Fruit fly (Drosophila melanogaster) whole organism, embryonic: ENCODE measurements around the gene CG15922.
A peak's percentile ranks its signal among the peaks of the same experiment; 100 is the strongest.

Experiments used
- B-H1 ChIP-seq: fragments of 200-800 bp; sonication (Bioruptor generic); IDR thresholded peaks from 3 replicates; pipeline ENCODE4 v1.3.6; 2022; ENCODE audit warnings: missing biosample characterization, missing genetic modification characterization
- B-H2 ChIP-seq: fragments of 200-800 bp; sonication (Bioruptor generic); optimal IDR thresholded peaks from 2 replicates; lab custom pipeline; 2018; ENCODE audit warnings: missing biosample characterization, mild to moderate bottlenecking, missing genetic modification characterization
- CG10366 ChIP-seq: fragments of 200-800 bp; sonication (Bioruptor generic); IDR thresholded peaks from 2 replicates; pipeline ENCODE4 v1.3.6; 2022; ENCODE audit warnings: missing biosample characterization, missing genetic modification characterization
- CG10565 ChIP-seq: fragments of 200-800 bp; sonication (Bioruptor generic); optimal IDR thresholded peaks from 3 replicates; lab custom pipeline; 2016; ENCODE audit warnings: missing biosample characterization, mild to moderate bottlenecking, missing genetic modification characterization
- CG10979 ChIP-seq: fragments of 200-800 bp; sonication (Bioruptor generic); optimal IDR thresholded peaks from 2 replicates; lab custom pipeline; 2018; ENCODE audit warnings: missing biosample characterization, mild to moderate bottlenecking, missing genetic modification characterization, moderate library complexity
- CG11456 ChIP-seq: fragments of 200-800 bp; sonication (Bioruptor generic); IDR thresholded peaks from 3 replicates; pipeline ENCODE4 v1.3.6; 2022; ENCODE audit warnings: missing biosample characterization, missing genetic modification characterization
- CG12071 ChIP-seq: fragments of 200-800 bp; sonication (Bioruptor generic); optimal IDR thresholded peaks from 3 replicates; lab custom pipeline; 2018; ENCODE audit warnings: missing biosample characterization, mild to moderate bottlenecking, missing genetic modification characterization
- CG14050 ChIP-seq: fragments of 200-800 bp; sonication (Bioruptor generic); IDR thresholded peaks from 3 replicates; pipeline ENCODE4 v1.3.6; 2022; ENCODE audit warnings: missing biosample characterization, missing genetic modification characterization
- CG14441 ChIP-seq: fragments of 200-800 bp; sonication (Bioruptor generic); IDR thresholded peaks from 2 replicates; pipeline ENCODE4 v1.3.6; 2022; ENCODE audit warnings: missing biosample characterization, missing genetic modification characterization
- CG14860 ChIP-seq: fragments of 200-800 bp; sonication (Bioruptor generic); IDR thresholded peaks from 3 replicates; pipeline ENCODE4 v1.3.6; 2022; ENCODE audit warnings: missing biosample characterization, missing genetic modification characterization; ENCODE audit not compliant: partially characterized antibody
- CG16863 ChIP-seq: fragments of 200-800 bp; sonication (Bioruptor generic); optimal IDR thresholded peaks from 3 replicates; lab custom pipeline; 2016; ENCODE audit warnings: missing biosample characterization, missing genetic modification characterization
- CG18476 ChIP-seq: fragments of 200-800 bp; sonication (Bioruptor generic); optimal IDR thresholded peaks from 2 replicates; lab custom pipeline; 2016; ENCODE audit warnings: missing biosample characterization, mild to moderate bottlenecking, missing genetic modification characterization
- CG2120 ChIP-seq: fragments of 200-800 bp; sonication (Bioruptor generic); optimal IDR thresholded peaks from 3 replicates; lab custom pipeline; 2016; ENCODE audit warnings: missing biosample characterization, missing genetic modification characterization
- CG2712 ChIP-seq: fragments of 200-800 bp; optimal IDR thresholded peaks from 3 replicates; lab custom pipeline; 2019; ENCODE audit warnings: missing biosample characterization, mild to moderate bottlenecking, missing genetic modification characterization, moderate library complexity
- CG3726 ChIP-seq: fragments of 200-800 bp; sonication (Bioruptor generic); IDR thresholded peaks from 3 replicates; pipeline ENCODE4, ENCODE4 v1.3.6; 2022; ENCODE audit warnings: missing biosample characterization, missing genetic modification characterization
- CG43689 ChIP-seq: fragments of 200-800 bp; sonication (Bioruptor generic); IDR thresholded peaks from 2 replicates; pipeline ENCODE4 v1.3.6; 2022; ENCODE audit warnings: missing biosample characterization, missing genetic modification characterization
- CG7556 ChIP-seq: fragments of 200-800 bp; sonication (Bioruptor generic); optimal IDR thresholded peaks from 2 replicates; lab custom pipeline; 2017; ENCODE audit warnings: missing biosample characterization, mild to moderate bottlenecking, missing genetic modification characterization
- CG7745 ChIP-seq: fragments of 200-800 bp; sonication (Bioruptor generic); optimal IDR thresholded peaks from 2 replicates; lab custom pipeline; 2018; ENCODE audit warnings: missing biosample characterization, mild to moderate bottlenecking, missing genetic modification characterization, moderate library complexity
- CG9437 ChIP-seq: fragments of 200-800 bp; sonication (Bioruptor generic); optimal IDR thresholded peaks from 2 replicates; lab custom pipeline; 2018; ENCODE audit warnings: missing biosample characterization, mild to moderate bottlenecking, missing genetic modification characterization
- CG9609 ChIP-seq: fragments of 200-800 bp; sonication (Bioruptor generic); optimal IDR thresholded peaks from 3 replicates; lab custom pipeline; 2016; ENCODE audit warnings: missing biosample characterization, missing genetic modification characterization
- CG9797 ChIP-seq: fragments of 200-800 bp; sonication (Bioruptor generic); optimal IDR thresholded peaks from 3 replicates; lab custom pipeline; 2018; ENCODE audit warnings: missing biosample characterization, mild to moderate bottlenecking, missing genetic modification characterization
- CG9932 ChIP-seq: fragments of 200-800 bp; sonication (Bioruptor generic); IDR thresholded peaks from 2 replicates; pipeline ENCODE4 v1.3.6; 2022; ENCODE audit warnings: missing biosample characterization, missing genetic modification characterization
- Camta ChIP-seq: fragments of 200-800 bp; sonication (Bioruptor generic); optimal IDR thresholded peaks from 2 replicates; lab custom pipeline; 2016; ENCODE audit warnings: missing biosample characterization, missing genetic modification characterization
- Drgx ChIP-seq: fragments of 200-800 bp; sonication (Bioruptor generic); IDR thresholded peaks from 2 replicates; pipeline ENCODE4 v1.3.6; 2022; ENCODE audit warnings: missing biosample characterization, missing genetic modification characterization
- HHEX ChIP-seq: fragments of 200-800 bp; sonication (Bioruptor generic); optimal IDR thresholded peaks from 3 replicates; lab custom pipeline; 2017; ENCODE audit warnings: missing biosample characterization, mild to moderate bottlenecking, missing genetic modification characterization, missing genetic modification reagents
- HLHmδ ChIP-seq: fragments of 200-800 bp; sonication (Bioruptor generic); optimal IDR thresholded peaks from 2 replicates; lab custom pipeline; 2018; ENCODE audit warnings: missing biosample characterization, mild to moderate bottlenecking, missing genetic modification characterization, moderate library complexity
- Hr39 ChIP-seq: fragments of >200 bp; optimal IDR thresholded peaks from 2 replicates; lab custom pipeline; 2017
- Jarid2 ChIP-seq: fragments of 200-800 bp; sonication (Bioruptor generic); optimal IDR thresholded peaks from 3 replicates; lab custom pipeline; 2017; ENCODE audit warnings: mild to moderate bottlenecking, missing biosample characterization, missing genetic modification reagents, missing genetic modification characterization
- Nf-YB ChIP-seq: fragments of 200-800 bp; sonication (Bioruptor generic); optimal IDR thresholded peaks from 3 replicates; lab custom pipeline; 2019; ENCODE audit warnings: missing biosample characterization, mild to moderate bottlenecking, missing genetic modification characterization, moderate library complexity
- Oli ChIP-seq: fragments of 200-800 bp; sonication (Bioruptor generic); optimal IDR thresholded peaks from 2 replicates; lab custom pipeline; 2018; ENCODE audit warnings: missing biosample characterization, mild to moderate bottlenecking, missing genetic modification characterization, moderate library complexity
- Tbp ChIP-seq: fragments of >200 bp; optimal IDR thresholded peaks from 2 replicates; lab custom pipeline; 2018; ENCODE audit warnings: missing biosample characterization, missing genetic modification characterization
- al ChIP-seq: fragments of 200-800 bp; sonication (Bioruptor generic); IDR thresholded peaks from 2 replicates; pipeline ENCODE4 v1.3.6; 2022; ENCODE audit warnings: missing biosample characterization, missing genetic modification characterization
- ase ChIP-seq: fragments of 200-800 bp; sonication (Bioruptor generic); IDR thresholded peaks from 3 replicates; pipeline ENCODE4 v1.3.6; 2022; ENCODE audit warnings: missing biosample characterization, missing genetic modification characterization
- dan ChIP-seq: fragments of 200-800 bp; sonication (Bioruptor generic); IDR thresholded peaks from 2 replicates; pipeline ENCODE4 v1.3.6; 2022; ENCODE audit warnings: missing biosample characterization, missing genetic modification characterization
- dpn ChIP-seq, 2 experiments: fragments of 200-800 bp; sonication (Bioruptor generic); optimal IDR thresholded peaks; 3 replicates each; lab custom pipeline; 2016; ENCODE audit warnings: missing biosample characterization in 2 of 2, missing genetic modification characterization in 2 of 2
- fd102C ChIP-seq: fragments of 200-800 bp; sonication (Bioruptor generic); optimal IDR thresholded peaks from 2 replicates; lab custom pipeline; 2018; ENCODE audit warnings: missing biosample characterization, mild to moderate bottlenecking, missing genetic modification characterization, moderate library complexity
- fu2 ChIP-seq: fragments of 200-800 bp; sonication (Bioruptor generic); optimal IDR thresholded peaks from 2 replicates; lab custom pipeline; 2016; ENCODE audit warnings: missing biosample characterization, missing genetic modification characterization
- grau ChIP-seq: fragments of 200-800 bp; optimal IDR thresholded peaks from 3 replicates; lab custom pipeline; 2019; ENCODE audit warnings: missing biosample characterization, mild to moderate bottlenecking, missing genetic modification characterization, moderate library complexity
- grn ChIP-seq: fragments of 200-800 bp; sonication (Bioruptor generic); optimal IDR thresholded peaks from 3 replicates; lab custom pipeline; 2017; ENCODE audit warnings: missing biosample characterization, missing genetic modification characterization
- her ChIP-seq: fragments of 200-800 bp; sonication (Bioruptor generic); optimal IDR thresholded peaks from 2 replicates; lab custom pipeline; 2016; ENCODE audit warnings: missing biosample characterization, missing genetic modification characterization
- ind ChIP-seq: fragments of 200-800 bp; sonication (Bioruptor generic); optimal IDR thresholded peaks from 3 replicates; lab custom pipeline; 2016; ENCODE audit warnings: missing biosample characterization, missing genetic modification characterization
- klu ChIP-seq: fragments of 200-800 bp; sonication (Bioruptor generic); IDR thresholded peaks from 2 replicates; pipeline ENCODE4 v1.3.6; 2022; ENCODE audit warnings: missing biosample characterization, missing genetic modification characterization
- lab ChIP-seq: fragments of 200-800 bp; sonication (Bioruptor generic); optimal IDR thresholded peaks from 3 replicates; lab custom pipeline; 2017; ENCODE audit warnings: missing biosample characterization, missing genetic modification characterization, mild to moderate bottlenecking, moderate library complexity, missing genetic modification reagents
- luna ChIP-seq: fragments of 200-800 bp; sonication (Bioruptor generic); optimal IDR thresholded peaks from 2 replicates; lab custom pipeline; 2016; ENCODE audit warnings: missing biosample characterization, missing genetic modification characterization
- nerfin-2 ChIP-seq: fragments of 200-800 bp; sonication (Bioruptor generic); IDR thresholded peaks from 2 replicates; pipeline ENCODE4 v1.3.6; 2022; ENCODE audit warnings: missing biosample characterization, missing genetic modification characterization; ENCODE audit not compliant: partially characterized antibody
- oc ChIP-seq: fragments of 200-800 bp; sonication (Bioruptor generic); optimal IDR thresholded peaks from 2 replicates; lab custom pipeline; 2018; ENCODE audit warnings: missing biosample characterization, mild to moderate bottlenecking, missing genetic modification characterization, moderate library complexity
- pb ChIP-seq: fragments of 200-800 bp; sonication (Bioruptor generic); optimal IDR thresholded peaks from 3 replicates; lab custom pipeline; 2016; ENCODE audit warnings: missing biosample characterization, missing genetic modification characterization
- row ChIP-seq: fragments of 200-800 bp; sonication (Bioruptor generic); IDR thresholded peaks from 3 replicates; pipeline ENCODE4 v1.3.6; 2022; ENCODE audit warnings: missing biosample characterization, missing genetic modification characterization
- sc ChIP-seq, 3 experiments: fragments of >200 bp in 2 of 3; fragments of 200-800 bp in 1 of 3; sonication (Bioruptor generic) in 1 of 3; optimal IDR thresholded peaks; 2 replicates in 2 of 3; 3 replicates in 1 of 3; lab custom pipeline; 2017; ENCODE audit warnings: mild to moderate bottlenecking in 1 of 3, missing biosample characterization in 1 of 3, missing genetic modification characterization in 1 of 3, missing genetic modification reagents in 1 of 3
- tgo ChIP-seq: fragments of 200-800 bp; sonication (Bioruptor generic); IDR thresholded peaks from 3 replicates; pipeline ENCODE4 v1.3.6; 2022; ENCODE audit warnings: missing biosample characterization, missing genetic modification characterization

CG15922 gene

DNA sequence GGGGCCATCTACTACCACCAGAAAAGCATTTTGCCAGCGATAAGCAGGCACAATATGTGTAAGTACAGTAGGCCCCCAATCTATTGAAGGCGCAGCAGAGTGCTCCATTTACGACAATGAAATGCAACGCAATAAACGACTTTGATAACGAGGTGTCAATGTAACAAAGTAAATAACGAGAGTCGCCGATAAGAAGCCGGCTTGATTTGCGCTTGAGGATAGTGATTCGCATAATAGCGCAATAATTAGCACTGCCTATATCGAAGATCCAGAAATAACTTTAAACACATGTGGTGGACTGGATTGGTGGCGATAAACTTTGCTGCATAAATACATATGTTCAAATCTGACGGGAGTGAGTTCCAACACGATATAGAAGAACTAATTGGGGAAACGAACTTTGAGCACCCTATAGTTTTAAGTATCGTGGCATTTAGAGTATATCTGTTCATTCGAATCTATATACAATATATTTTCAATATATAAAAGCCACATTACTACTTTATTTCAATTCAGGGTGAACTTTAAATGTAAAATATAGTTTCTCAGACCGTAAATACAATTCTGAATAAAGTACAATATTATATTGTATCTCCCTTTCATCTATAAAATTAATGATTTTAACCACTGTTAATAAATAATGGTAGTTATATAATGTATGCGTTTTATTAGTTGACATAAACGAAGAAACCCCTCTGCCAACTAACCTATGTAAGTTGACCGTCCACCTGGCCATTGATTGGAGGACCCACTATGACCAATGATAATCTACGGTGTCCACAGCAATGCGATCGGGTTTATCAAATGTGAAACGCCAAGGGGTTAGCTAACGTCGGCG lies 10.8 kb downstream of the CG15922 start:
- TF ChIP-seq dan (GFP tag; lab: Robert Waterston, UW) (no peak), CG43689 (GFP tag; lab: Robert Waterston, UW) (no peak), Camta (GFP tag; lab: Kevin White, UChicago) (no peak), CG9437 (GFP tag; lab: Kevin White, UChicago) (no peak), CG9609 (GFP tag; lab: Kevin White, UChicago) (no peak), tgo (GFP tag; lab: Robert Waterston, UW) (no peak), row (GFP tag; lab: Robert Waterston, UW) (peak; percentile 66), CG10979 (no peak), klu (GFP tag; lab: Robert Waterston, UW) (no peak), fd102C (GFP tag; lab: Kevin White, UChicago) (no peak), HLHmδ (GFP tag; lab: Kevin White, UChicago) (no peak), B-H2 (peak; percentile 34), luna (GFP tag; lab: Kevin White, UChicago) (no peak), ind (GFP tag; lab: Kevin White, UChicago) (peak; percentile 26), CG2120 (GFP tag; lab: Kevin White, UChicago) (peak; percentile 40), Hr39 (no peak), CG12071 (GFP tag; lab: Kevin White, UChicago) (peak; percentile 48), B-H1 (GFP tag; lab: Robert Waterston, UW) (no peak), dpn (GFP tag; optimal IDR thresholded peaks at IDR 0.05; lab: Kevin White, UChicago) (no peak), nerfin-2 (GFP tag; lab: Robert Waterston, UW) (no peak), her (peak; percentile 19), CG9797 (GFP tag; lab: Kevin White, UChicago) (no peak), CG10366 (GFP tag; lab: Robert Waterston, UW) (no peak), Tbp (GFP tag; lab: Kevin White, UChicago) (no peak), Jarid2 (no peak), CG3726 (GFP tag; lab: Robert Waterston, UW) (no peak), CG11456 (no peak), CG9932 (GFP tag; lab: Robert Waterston, UW) (no peak), grn (GFP tag; lab: Kevin White, UChicago) (no peak), pb (GFP tag; lab: Kevin White, UChicago) (no peak), al (no peak), CG16863 (GFP tag; lab: Kevin White, UChicago) (no peak), CG7745 (tag; lab: Kevin White, UChicago) (no peak), HHEX (GFP tag; lab: Kevin White, UChicago) (no peak), CG14860 (GFP tag; lab: Robert Waterston, UW) (no peak), Drgx (GFP tag; lab: Robert Waterston, UW) (peak; percentile 32; the same call in 1 of the 2 replicates), CG7556 (GFP tag; lab: Kevin White, UChicago) (no peak), CG14050 (GFP tag; lab: Robert Waterston, UW) (no peak), lab (GFP tag; lab: Kevin White, UChicago) (peak; percentile 64), grau (tag; lab: Kevin White, UChicago) (peak; percentile 88), CG18476 (GFP tag; lab: Kevin White, UChicago) (no peak), Oli (tag; lab: Kevin White, UChicago) (no peak), Nf-YB (GFP tag; lab: Kevin White, UChicago) (no peak), CG10565 (GFP tag; lab: Kevin White, UChicago) (no peak), fu2 (GFP tag; lab: Kevin White, UChicago) (no peak), CG14441 (GFP tag; lab: Robert Waterston, UW) (peak; percentile 47; the same call in 1 of the 2 replicates), sc (optimal IDR thresholded peaks at IDR 0.05; lab: Kevin White, UChicago) (no peak), sc (GFP tag; optimal IDR thresholded peaks at IDR 0.05; lab: Kevin White, UChicago) (no peak), ase (GFP tag; lab: Robert Waterston, UW) (no peak; the same call in 2 of the 3 replicates), oc (tag; lab: Kevin White, UChicago) (no peak), CG2712 (tag; lab: Kevin White, UChicago) (no peak)
